Fruit fly (Drosophila melanogaster) whole organism, embryonic: ENCODE results near the gene AP-1sigma.
A peak's percentile ranks its signal among the peaks of the same experiment; 100 is the strongest.

Experiments used
- Abd-B ChIP-seq: fragments of 200-800 bp; sonication (Bioruptor generic); optimal IDR thresholded peaks from 2 replicates; lab custom pipeline; 2018; ENCODE audit warnings: missing biosample characterization, mild to moderate bottlenecking, missing genetic modification characterization, moderate library complexity
- Aef1 ChIP-seq: fragments of 200-800 bp; sonication (Bioruptor generic); IDR thresholded peaks from 3 replicates; pipeline ENCODE4 v1.3.6; 2022; ENCODE audit warnings: missing biosample characterization, missing genetic modification characterization
- Atf6 ChIP-seq: fragments of 200-800 bp; sonication (Bioruptor generic); IDR thresholded peaks from 2 replicates; pipeline ENCODE4 v1.3.6; 2022; ENCODE audit warnings: missing biosample characterization, missing genetic modification characterization
- Bgb ChIP-seq: fragments of 200-800 bp; sonication (Bioruptor generic); IDR thresholded peaks from 2 replicates; pipeline ENCODE4 v1.3.6; 2022; ENCODE audit warnings: missing biosample characterization, missing genetic modification characterization; ENCODE audit not compliant: partially characterized antibody
- CG10147 ChIP-seq: fragments of 200-800 bp; sonication (Bioruptor generic); optimal IDR thresholded peaks from 2 replicates; lab custom pipeline; 2019; ENCODE audit warnings: missing biosample characterization, mild to moderate bottlenecking, missing genetic modification characterization, moderate library complexity
- CG1024 ChIP-seq: fragments of 200-800 bp; sonication (Bioruptor generic); IDR thresholded peaks from 2 replicates; pipeline ENCODE4 v1.3.6; 2022; ENCODE audit warnings: missing biosample characterization, missing genetic modification characterization
- CG12071 ChIP-seq: fragments of 200-800 bp; sonication (Bioruptor generic); optimal IDR thresholded peaks from 3 replicates; lab custom pipeline; 2018; ENCODE audit warnings: missing biosample characterization, mild to moderate bottlenecking, missing genetic modification characterization
- CG12744 ChIP-seq: fragments of 200-800 bp; sonication (Bioruptor generic); optimal IDR thresholded peaks from 2 replicates; lab custom pipeline; 2016; ENCODE audit warnings: missing biosample characterization, missing genetic modification characterization
- CG12942 ChIP-seq: fragments of 200-800 bp; sonication (Bioruptor generic); optimal IDR thresholded peaks from 3 replicates; lab custom pipeline; 2016; ENCODE audit warnings: missing biosample characterization, missing genetic modification characterization
- CG13123 ChIP-seq: fragments of 200-800 bp; sonication (Bioruptor generic); optimal IDR thresholded peaks from 2 replicates; lab custom pipeline; 2016; ENCODE audit warnings: missing biosample characterization, missing genetic modification characterization
- CG17912 ChIP-seq: fragments of 200-800 bp; sonication (Bioruptor generic); optimal IDR thresholded peaks from 2 replicates; lab custom pipeline; 2018; ENCODE audit warnings: missing biosample characterization, mild to moderate bottlenecking, missing genetic modification characterization
- CG1792 ChIP-seq: fragments of 200-800 bp; sonication (Bioruptor generic); optimal IDR thresholded peaks from 2 replicates; lab custom pipeline; 2016; ENCODE audit warnings: missing biosample characterization, missing genetic modification characterization
- CG2116 ChIP-seq: fragments of 200-800 bp; sonication (Bioruptor generic); optimal IDR thresholded peaks from 3 replicates; lab custom pipeline; 2018; ENCODE audit warnings: missing biosample characterization, mild to moderate bottlenecking, missing genetic modification characterization
- CG32532 ChIP-seq: fragments of 200-800 bp; sonication (Bioruptor generic); IDR thresholded peaks from 2 replicates; pipeline ENCODE4 v1.3.6; 2022; ENCODE audit warnings: missing biosample characterization, missing genetic modification characterization
- CG34422 ChIP-seq: fragments of 200-800 bp; sonication (Bioruptor generic); IDR thresholded peaks from 3 replicates; pipeline ENCODE4 v1.3.6; 2022; ENCODE audit warnings: missing biosample characterization, missing genetic modification characterization
- CG4282 ChIP-seq: fragments of 200-800 bp; sonication (Bioruptor generic); optimal IDR thresholded peaks from 2 replicates; lab custom pipeline; 2016; ENCODE audit warnings: missing biosample characterization, missing genetic modification characterization
- CG4424 ChIP-seq: fragments of 200-800 bp; sonication (Bioruptor generic); optimal IDR thresholded peaks from 3 replicates; lab custom pipeline; 2016; ENCODE audit warnings: missing biosample characterization, missing genetic modification characterization
- CG9609 ChIP-seq: fragments of 200-800 bp; sonication (Bioruptor generic); optimal IDR thresholded peaks from 3 replicates; lab custom pipeline; 2016; ENCODE audit warnings: missing biosample characterization, missing genetic modification characterization
- CTCF ChIP-seq: fragments of 200-800 bp; sonication (Bioruptor generic); optimal IDR thresholded peaks from 2 replicates; lab custom pipeline; 2017; ENCODE audit warnings: missing biosample characterization, mild to moderate bottlenecking, missing genetic modification characterization, moderate library complexity
- Dref ChIP-seq: fragments of 200-800 bp; sonication (Bioruptor generic); IDR thresholded peaks from 2 replicates; pipeline ENCODE4 v1.3.6; 2022; ENCODE audit warnings: missing biosample characterization, missing genetic modification characterization
- ERR ChIP-seq: fragments of 200-800 bp; sonication (Bioruptor generic); optimal IDR thresholded peaks from 2 replicates; lab custom pipeline; 2016; ENCODE audit warnings: missing biosample characterization, missing genetic modification characterization
- Ets65A ChIP-seq: fragments of 200-800 bp; sonication (Bioruptor generic); peaks from one replicate; lab custom pipeline; 2016; ENCODE audit warnings: missing biosample characterization, missing genetic modification characterization
- Ets97D ChIP-seq: fragments of 200-800 bp; sonication (Bioruptor generic); optimal IDR thresholded peaks from 3 replicates; lab custom pipeline; 2016; ENCODE audit warnings: missing biosample characterization, missing genetic modification characterization
- Fer1 ChIP-seq: fragments of 200-800 bp; sonication (Bioruptor generic); optimal IDR thresholded peaks from 2 replicates; lab custom pipeline; 2017; ENCODE audit warnings: missing biosample characterization, mild to moderate bottlenecking, missing genetic modification characterization
- HmgZ ChIP-seq: fragments of 200-800 bp; sonication (Bioruptor generic); optimal IDR thresholded peaks from 2 replicates; lab custom pipeline; 2018; ENCODE audit warnings: missing biosample characterization, mild to moderate bottlenecking, missing genetic modification characterization
- Hr51 ChIP-seq, 2 experiments: fragments of 200-800 bp; sonication (Bioruptor generic); optimal IDR thresholded peaks; 2 replicates in 1 of 2; 3 replicates in 1 of 2; lab custom pipeline; 2016 to 2018; ENCODE audit warnings: missing biosample characterization in 2 of 2, missing genetic modification characterization in 2 of 2, mild to moderate bottlenecking in 1 of 2, moderate library complexity in 1 of 2
- Jarid2 ChIP-seq: fragments of 200-800 bp; sonication (Bioruptor generic); optimal IDR thresholded peaks from 3 replicates; lab custom pipeline; 2017; ENCODE audit warnings: mild to moderate bottlenecking, missing biosample characterization, missing genetic modification reagents, missing genetic modification characterization
- Optix ChIP-seq: fragments of 200-800 bp; sonication (Bioruptor generic); IDR thresholded peaks from 3 replicates; pipeline ENCODE4 v1.3.6; 2022; ENCODE audit warnings: missing biosample characterization, missing genetic modification characterization
- Xbp1 ChIP-seq: fragments of 200-800 bp; sonication (Bioruptor generic); optimal IDR thresholded peaks from 3 replicates; lab custom pipeline; 2016; ENCODE audit warnings: missing biosample characterization, mild to moderate bottlenecking, missing genetic modification characterization
- amos ChIP-seq: fragments of 200-800 bp; sonication (Bioruptor generic); IDR thresholded peaks from 2 replicates; pipeline ENCODE4 v1.3.6; 2022; ENCODE audit warnings: missing biosample characterization, missing genetic modification characterization; ENCODE audit not compliant: partially characterized antibody
- crol ChIP-seq: fragments of 200-800 bp; sonication (Bioruptor generic); IDR thresholded peaks from 2 replicates; pipeline ENCODE4 v1.3.6; 2022; ENCODE audit warnings: missing biosample characterization, missing genetic modification characterization
- disco-r ChIP-seq: fragments of 200-800 bp; sonication (Bioruptor generic); optimal IDR thresholded peaks from 2 replicates; lab custom pipeline; 2016; ENCODE audit warnings: missing biosample characterization, missing genetic modification characterization
- dmrt99B ChIP-seq: fragments of 200-800 bp; sonication (Bioruptor generic); optimal IDR thresholded peaks from 2 replicates; lab custom pipeline; 2018; ENCODE audit warnings: missing biosample characterization, mild to moderate bottlenecking, missing genetic modification characterization, moderate library complexity
- ind ChIP-seq: fragments of 200-800 bp; sonication (Bioruptor generic); optimal IDR thresholded peaks from 3 replicates; lab custom pipeline; 2016; ENCODE audit warnings: missing biosample characterization, missing genetic modification characterization
- kah ChIP-seq: fragments of 200-800 bp; sonication (Bioruptor generic); optimal IDR thresholded peaks from 2 replicates; lab custom pipeline; 2018; ENCODE audit warnings: missing biosample characterization, mild to moderate bottlenecking, missing genetic modification characterization
- kay ChIP-seq: fragments of 200-800 bp; sonication (Bioruptor generic); optimal IDR thresholded peaks from 2 replicates; lab custom pipeline; 2016; ENCODE audit warnings: missing biosample characterization, missing genetic modification characterization
- lab ChIP-seq: fragments of 200-800 bp; sonication (Bioruptor generic); optimal IDR thresholded peaks from 3 replicates; lab custom pipeline; 2017; ENCODE audit warnings: missing biosample characterization, missing genetic modification characterization, mild to moderate bottlenecking, moderate library complexity, missing genetic modification reagents
- nmo ChIP-seq: fragments of 200-800 bp; sonication (Bioruptor generic); optimal IDR thresholded peaks from 2 replicates; lab custom pipeline; 2018; ENCODE audit warnings: missing biosample characterization, mild to moderate bottlenecking, missing genetic modification characterization, moderate library complexity
- pan ChIP-seq, 4 experiments: fragments of >200 bp in 3 of 4; fragments of 200-800 bp in 1 of 4; sonication (Bioruptor generic) in 1 of 4; optimal IDR thresholded peaks in 3 of 4; IDR thresholded peaks in 1 of 4; 2 replicates each; pipeline versions ENCODE4 v1.3.6 to Lab custom; 2017 to 2022; ENCODE audit warnings: missing biosample characterization in 2 of 4, missing genetic modification characterization in 2 of 4, mixed read lengths in 1 of 4
- pita ChIP-seq: fragments of 200-800 bp; sonication (Bioruptor generic); optimal IDR thresholded peaks from 2 replicates; lab custom pipeline; 2017; ENCODE audit warnings: missing biosample characterization, mild to moderate bottlenecking, missing genetic modification characterization
- psq ChIP-seq: fragments of 200-800 bp; sonication (Bioruptor generic); optimal IDR thresholded peaks from 2 replicates; lab custom pipeline; 2017; ENCODE audit warnings: missing biosample characterization, missing genetic modification characterization
- repo ChIP-seq: fragments of 200-800 bp; sonication (Bioruptor generic); optimal IDR thresholded peaks from 2 replicates; lab custom pipeline; 2016; ENCODE audit warnings: missing biosample characterization, missing genetic modification characterization
- salm ChIP-seq: fragments of 200-800 bp; sonication (Bioruptor generic); optimal IDR thresholded peaks from 2 replicates; lab custom pipeline; 2018; ENCODE audit warnings: missing biosample characterization, mild to moderate bottlenecking, missing genetic modification characterization
- scrt ChIP-seq: fragments of 200-800 bp; sonication (Bioruptor generic); optimal IDR thresholded peaks from 2 replicates; lab custom pipeline; 2018; ENCODE audit warnings: missing biosample characterization, mild to moderate bottlenecking, missing genetic modification characterization, moderate library complexity
- sens ChIP-seq: fragments of 200-800 bp; sonication (Bioruptor generic); peaks from one replicate; lab custom pipeline; 2016; ENCODE audit warnings: missing biosample characterization, missing genetic modification characterization
- sisA ChIP-seq: fragments of 200-800 bp; sonication (Bioruptor generic); IDR thresholded peaks from 2 replicates; pipeline ENCODE4 v1.3.6; 2022; ENCODE audit warnings: missing biosample characterization, missing genetic modification characterization
- tio ChIP-seq: fragments of 200-800 bp; sonication (Bioruptor generic); optimal IDR thresholded peaks from 2 replicates; lab custom pipeline; 2017; ENCODE audit warnings: missing biosample characterization, missing genetic modification characterization, inconsistent platforms
- vnd ChIP-seq: fragments of 200-800 bp; sonication (Bioruptor generic); IDR thresholded peaks from 3 replicates; pipeline ENCODE4 v1.3.6; 2022; ENCODE audit warnings: missing biosample characterization, missing genetic modification characterization; ENCODE audit not compliant: partially characterized antibody
- wdn ChIP-seq: fragments of 200-800 bp; sonication (Bioruptor generic); IDR thresholded peaks from 2 replicates; pipeline ENCODE4 v1.3.6; 2022; ENCODE audit warnings: missing biosample characterization, missing genetic modification characterization

Gene AP-1sigma

dm6 chr3R:23933684-23934575 is 24.5 kb upstream of the AP-1sigma start, which contains the start of gene CG5854 (continued):
- TF ChIP-seq CG32532 (GFP tag; lab: Robert Waterston, UW) (peak; percentile 82), sisA (GFP tag; lab: Robert Waterston, UW) (peak; percentile 58), repo (GFP tag; lab: Kevin White, UChicago) (peak; percentile 74), salm (tag; lab: Kevin White, UChicago) (peak; percentile 61), CG10147 (peak; percentile 62), Abd-B (GFP tag; lab: Kevin White, UChicago) (peak; percentile 33), dmrt99B (tag; lab: Kevin White, UChicago) (peak; percentile 73), Jarid2 (peak; percentile 21), CG1024 (peak; percentile 57), CG12942 (peak; percentile 50), CG1792 (GFP tag; lab: Kevin White, UChicago) (peak; percentile 71), CG4282 (GFP tag; lab: Kevin White, UChicago) (peak; percentile 60), amos (no peak), CG9609 (peak; percentile 61), Ets65A (GFP tag; lab: Kevin White, UChicago) (peak; percentile 86), pita (GFP tag; lab: Kevin White, UChicago) (no peak), Fer1 (peak; percentile 64), Xbp1 (GFP tag; lab: Kevin White, UChicago) (peak; percentile 79), CG12071 (GFP tag; lab: Kevin White, UChicago) (peak; percentile 75), Bgb (GFP tag; lab: Robert Waterston, UW) (no peak), psq (GFP tag; lab: Kevin White, UChicago) (peak; percentile 40), CG4424 (GFP tag; lab: Kevin White, UChicago) (peak; percentile 79), sens (GFP tag; lab: Kevin White, UChicago) (peak; percentile 96), CG17912 (GFP tag; lab: Kevin White, UChicago) (no peak), disco-r (GFP tag; lab: Kevin White, UChicago) (peak; percentile 37), HmgZ (tag; lab: Kevin White, UChicago) (peak; percentile 52), Atf6 (peak; percentile 37; the same call in 1 of the 2 replicates), CG34422 (GFP tag; lab: Robert Waterston, UW) (peak; percentile 63; the same call in 2 of the 3 replicates), vnd (GFP tag; lab: Robert Waterston, UW) (no peak), Dref (GFP tag; lab: Robert Waterston, UW) (no peak), crol (GFP tag; lab: Robert Waterston, UW) (peak; percentile 78), Hr51 (GFP tag; optimal IDR thresholded peaks at IDR 0.05; lab: Kevin White, UChicago) (peak; percentile 57 to 78), CG13123 (GFP tag; lab: Kevin White, UChicago) (peak; percentile 54), wdn (GFP tag; lab: Robert Waterston, UW) (peak; percentile 33; the same call in 1 of the 2 replicates), CTCF (no peak), CG12744 (GFP tag; lab: Kevin White, UChicago) (peak; percentile 27), CG2116 (peak; percentile 21), nmo (GFP tag; lab: Kevin White, UChicago) (peak; percentile 55), Ets97D (peak; percentile 60), Aef1 (GFP tag; lab: Robert Waterston, UW) (peak; percentile 37; the same call in 2 of the 3 replicates), kay (GFP tag; lab: Kevin White, UChicago) (no peak), kah (GFP tag; lab: Kevin White, UChicago) (no peak), tio (GFP tag; lab: Kevin White, UChicago) (no peak), ERR (peak; percentile 19), Optix (peak; percentile 67; the same call in 2 of the 3 replicates), pan (optimal IDR thresholded peaks at IDR 0.05; lab: Kevin White, UChicago) (no peak), pan (GFP tag; optimal IDR thresholded peaks at IDR 0.05 in 1 of 2, IDR thresholded peaks at IDR 0.05 in 1 of 2) (peak in 1 of 2 experiments; percentile 83), ind (GFP tag; lab: Kevin White, UChicago) (peak; percentile 73), scrt (no peak), lab (GFP tag; lab: Kevin White, UChicago) (peak; percentile 89)
